Worm (Caenorhabditis elegans): ENCODE measurements around the gene scl-17.

- TF ChIP-seq nfya-1 (tag; optimal IDR thresholded peaks at IDR 0.05; ENCODE audit: borderline replicate concordance, insufficient read depth) (no peak), hlh-12 (tag; optimal IDR thresholded peaks at IDR 0.05) (no peak), mxl-1 (tag; optimal IDR thresholded peaks at IDR 0.05) (no peak), Y56A3A.18 (GFP tag; IDR thresholded peaks at IDR 0.05) (no peak), efl-1 (GFP tag; optimal IDR thresholded peaks at IDR 0.05) (no peak), lin-40 (tag; optimal IDR thresholded peaks at IDR 0.05) (no peak), ZK185.1 (tag; optimal IDR thresholded peaks at IDR 0.05; ENCODE audit: poor library complexity, severe bottlenecking) (no peak), ceh-40 (GFP tag; IDR thresholded peaks at IDR 0.05) (no peak), sdz-38 (tag; optimal IDR thresholded peaks at IDR 0.05) (no peak), unc-62 (GFP tag; optimal IDR thresholded peaks at IDR 0.05) (no peak), pbrm-1 (GFP tag; IDR thresholded peaks at IDR 0.05) (no peak), rec-8 (tag; optimal IDR thresholded peaks at IDR 0.05) (no peak), B0035.1 (tag; optimal IDR thresholded peaks at IDR 0.05) (no peak), nhr-179 (tag; optimal IDR thresholded peaks at IDR 0.05) (no peak)
Measured at ce11 chrII:1400105-1400504, 44.9 kb upstream of the scl-17 start, which contains the start of gene F54D12.1.
